Fruit fly (Drosophila melanogaster) S2 (cell line): ENCODE data around the gene Sbat.

ENCODE experiments used
- CG8478 ChIP-seq: fragments of >200 bp; optimal IDR thresholded peaks from 2 replicates; lab custom pipeline; 2018
- CTCF ChIP-seq, 2 experiments: fragments of >200 bp; optimal IDR thresholded peaks; 2 replicates each; lab custom pipeline; 2018

- TF ChIP-seq CG8478 (lab: Kevin White, UChicago) (no peak), CTCF (optimal IDR thresholded peaks at IDR 0.05; lab: Kevin White, UChicago) (peak in 1 of 2 experiments; percentile 57)
Observed at dm6 chr2L:2855204-2855768, 22.9 kb upstream of the Sbat start.
